Fruit fly (Drosophila melanogaster): Measurements from ENCODE around the gene sgg.

sgg gene

DNA sequence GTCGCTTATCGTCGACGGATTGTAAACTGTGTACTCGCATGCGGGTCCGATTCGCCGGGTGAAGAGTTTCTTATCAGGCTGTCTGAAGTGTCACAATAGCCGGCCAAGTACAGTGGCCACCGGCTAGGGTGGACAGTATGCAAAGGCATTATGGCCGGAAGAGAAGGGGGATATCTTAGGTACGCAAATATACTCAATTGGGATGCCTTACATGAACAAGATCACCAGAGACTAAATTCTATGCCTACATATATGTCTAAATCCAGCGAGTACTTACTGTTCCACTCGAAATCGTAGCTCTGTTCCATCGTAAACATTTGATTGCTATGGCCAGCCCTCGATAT, 40.0 kb upstream of the sgg start (continued):
- peak; percentile 98 for TF ChIP-seq Ets65A (GFP tag)
- peak; percentile 14 for TF ChIP-seq trem (tag; optimal IDR thresholded peaks at IDR 0.05)
- TF ChIP-seq Deaf1 (tag; optimal IDR thresholded peaks at IDR 0.05) = peak; percentile 69
- TF ChIP-seq CG12769 (tag; optimal IDR thresholded peaks at IDR 0.05) = peak; percentile 99
- peak; percentile 85 for TF ChIP-seq fd96Cb (tag; optimal IDR thresholded peaks at IDR 0.05)
- peak; percentile 95 for TF ChIP-seq HmgZ (tag; optimal IDR thresholded peaks at IDR 0.05)
- TF ChIP-seq Neu2 (GFP tag; optimal IDR thresholded peaks at IDR 0.05; ENCODE audit: borderline replicate concordance) = peak; percentile 29
- peak; percentile 91 for TF ChIP-seq CG31224 (GFP tag; IDR thresholded peaks at IDR 0.05)
- peak; percentile 97 for TF ChIP-seq sob (GFP tag; IDR thresholded peaks at IDR 0.05)
- TF ChIP-seq Hr51 (GFP tag; optimal IDR thresholded peaks at IDR 0.05) = peak; percentile 81 to 88
- TF ChIP-seq CG9727 (GFP tag; optimal IDR thresholded peaks at IDR 0.05) = peak; percentile 87
- TF ChIP-seq CG7963 (GFP tag; IDR thresholded peaks at IDR 0.05; ENCODE audit: partially characterized antibody) = no peak
- TF ChIP-seq CG9817 (tag; optimal IDR thresholded peaks at IDR 0.05) = peak; percentile 84
- TF ChIP-seq lbe (GFP tag; optimal IDR thresholded peaks at IDR 0.05) = peak; percentile 94
- TF ChIP-seq al (GFP tag; IDR thresholded peaks at IDR 0.05) = peak; percentile 91
- TF ChIP-seq chinmo (GFP tag; IDR thresholded peaks at IDR 0.05; ENCODE audit: partially characterized antibody) = no peak
- TF ChIP-seq Vsx1 (GFP tag; optimal IDR thresholded peaks at IDR 0.05) = peak; percentile 65
- peak; percentile 66 for TF ChIP-seq da (GFP tag; optimal IDR thresholded peaks at IDR 0.05)
- peak; percentile 60 for TF ChIP-seq CG10267 (tag; optimal IDR thresholded peaks at IDR 0.05)
- TF ChIP-seq CG14014 (GFP tag; IDR thresholded peaks at IDR 0.05) = peak; percentile 95
- TF ChIP-seq Ptx1 (GFP tag; IDR thresholded peaks at IDR 0.05) = peak; percentile 96
- TF ChIP-seq scrt (GFP tag; optimal IDR thresholded peaks at IDR 0.05) = peak; percentile 87
- TF ChIP-seq tap (tag; optimal IDR thresholded peaks at IDR 0.05) = peak; percentile 86
- TF ChIP-seq seq (GFP tag; IDR thresholded peaks at IDR 0.05) = peak; percentile 91
- peak; percentile 52; the same call in 1 of the 3 replicates for TF ChIP-seq z (GFP tag; IDR thresholded peaks at IDR 0.05)
- TF ChIP-seq CG12299 (tag; optimal IDR thresholded peaks at IDR 0.05) = peak; percentile 73
- TF ChIP-seq Rfx (GFP tag; IDR thresholded peaks at IDR 0.05) = peak; percentile 98
- peak; percentile 77 for TF ChIP-seq CG10979 (tag; optimal IDR thresholded peaks at IDR 0.05)
- TF ChIP-seq insv (GFP tag; optimal IDR thresholded peaks at IDR 0.05) = no peak
- peak; percentile 99 for TF ChIP-seq sug (tag; optimal IDR thresholded peaks at IDR 0.05)
- no peak for TF ChIP-seq Lhr (GFP tag; optimal IDR thresholded peaks at IDR 0.05)
- TF ChIP-seq grau (tag; optimal IDR thresholded peaks at IDR 0.05) = peak; percentile 98
- TF ChIP-seq pan (optimal IDR thresholded peaks at IDR 0.05) = no peak
- peak in 1 of 2 experiments; percentile 96 for TF ChIP-seq pan (GFP tag; optimal IDR thresholded peaks at IDR 0.05 in 1 of 2, IDR thresholded peaks at IDR 0.05 in 1 of 2)
- peak; percentile 93 for TF ChIP-seq Ada2b (GFP tag; IDR thresholded peaks at IDR 0.05)
- TF ChIP-seq CG34422 (GFP tag; IDR thresholded peaks at IDR 0.05) = peak; percentile 98
- TF ChIP-seq CG18262 (tag; optimal IDR thresholded peaks at IDR 0.05) = peak; percentile 75
- TF ChIP-seq ab (GFP tag; optimal IDR thresholded peaks at IDR 0.05) = peak; percentile 84
- peak; percentile 93 for TF ChIP-seq CG14667 (GFP tag; IDR thresholded peaks at IDR 0.05)
- TF ChIP-seq repo (GFP tag; optimal IDR thresholded peaks at IDR 0.05) = peak; percentile 92
- peak; percentile 36 for TF ChIP-seq ac (GFP tag; optimal IDR thresholded peaks at IDR 0.05)
- peak; percentile 69 for TF ChIP-seq en (GFP tag; optimal IDR thresholded peaks at IDR 0.05)
- no peak for TF ChIP-seq HLH4C (GFP tag; IDR thresholded peaks at IDR 0.05; ENCODE audit: partially characterized antibody)
- peak; percentile 93 for TF ChIP-seq CG11085 (GFP tag; IDR thresholded peaks at IDR 0.05)
- TF ChIP-seq CG1832 (GFP tag; optimal IDR thresholded peaks at IDR 0.05) = no peak
- peak; percentile 89 for TF ChIP-seq Dek (tag; optimal IDR thresholded peaks at IDR 0.05)
- TF ChIP-seq CG8359 (GFP tag; optimal IDR thresholded peaks at IDR 0.05; ENCODE audit: borderline replicate concordance) = peak; percentile 68
- TF ChIP-seq CrebB (tag; optimal IDR thresholded peaks at IDR 0.05) = peak; percentile 84
- TF ChIP-seq CG9609 (GFP tag; optimal IDR thresholded peaks at IDR 0.05) = peak; percentile 92
- TF ChIP-seq CG8765 (GFP tag; IDR thresholded peaks at IDR 0.05) = peak; percentile 90
- peak; percentile 93 for TF ChIP-seq caup (GFP tag; optimal IDR thresholded peaks at IDR 0.05; ENCODE audit: severe bottlenecking)

All from whole organism, embryonic.